Worm (Caenorhabditis elegans): ENCODE data around the gene VM106R.1.

ce11 chrII:10805437-10805836 is 23.5 kb downstream of the VM106R.1 start, which contains the start of gene ceh-62:
- no peak for TF ChIP-seq scrt-1 (GFP tag; IDR thresholded peaks at IDR 0.05)
- no peak for TF ChIP-seq ama-1 (optimal IDR thresholded peaks at IDR 0.05)
- TF ChIP-seq ets-7 (tag; optimal IDR thresholded peaks at IDR 0.05): no peak
- no peak for TF ChIP-seq hmg-4 (GFP tag; optimal IDR thresholded peaks at IDR 0.05)
- TF ChIP-seq tbx-37 (GFP tag; conservative IDR thresholded peaks at IDR 0.05): no peak
- no peak for TF ChIP-seq hnd-1 (tag; optimal IDR thresholded peaks at IDR 0.05)
